Worm (Caenorhabditis elegans) whole organism, L1 larva: Measurements from ENCODE around the gene F13H10.3.

ENCODE experiments used
- lin-13 ChIP-seq: fragments of 150-350 bp; optimal IDR thresholded peaks from 2 replicates; lab custom pipeline; 2014; ENCODE audit warnings: missing biosample characterization, missing genetic modification reagents, missing genetic modification characterization
- nhr-28 ChIP-seq: fragments of 150-350 bp; optimal IDR thresholded peaks from 2 replicates; lab custom pipeline; 2014; ENCODE audit warnings: missing biosample characterization, missing genetic modification characterization

ce11 chrIV:11038218-11038617 is 22.5 kb upstream of the F13H10.3 start:
- TF ChIP-seq lin-13 (no peak), nhr-28 (tag; lab: Kevin White, UChicago) (no peak)
